Worm (Caenorhabditis elegans): Measurements from ENCODE around the gene R09A8.9.
A peak's percentile ranks its signal among the peaks of the same experiment; 100 is the strongest.

Gene R09A8.9

ce11 chrX:12620310-12620709 is 16.6 kb downstream of the R09A8.9 start:
- TF ChIP-seq unc-62 (GFP tag; optimal IDR thresholded peaks at IDR 0.05 in 1 of 2) (peak in 1 of 2 experiments; percentile 91), unc-62 (tag; optimal IDR thresholded peaks at IDR 0.05) (no peak), gei-8 (GFP tag; optimal IDR thresholded peaks at IDR 0.05) (no peak), aha-1 (tag) (peak; percentile 85), hlh-30 (tag; optimal IDR thresholded peaks at IDR 0.05; ENCODE audit: insufficient read depth) (no peak)

- TF ChIP-seq fos-1 (tag; optimal IDR thresholded peaks at IDR 0.05) (no peak), unc-62 (GFP tag; optimal IDR thresholded peaks at IDR 0.05 in 1 of 2) (peak in 1 of 2 experiments; percentile 42), unc-62 (tag; optimal IDR thresholded peaks at IDR 0.05) (no peak), nhr-111 (GFP tag; optimal IDR thresholded peaks at IDR 0.05) (no peak), duxl-1 (tag; optimal IDR thresholded peaks at IDR 0.05; ENCODE audit: poor library complexity) (no peak), lin-15B (tag; optimal IDR thresholded peaks at IDR 0.05) (no peak), lin-38 (GFP tag; IDR thresholded peaks at IDR 0.05) (no peak), nhr-10 (tag; optimal IDR thresholded peaks at IDR 0.05) (peak; percentile 27), mep-1 (tag; optimal IDR thresholded peaks at IDR 0.05) (peak; percentile 20), unc-39 (tag; optimal IDR thresholded peaks at IDR 0.05) (no peak), D1046.2 (GFP tag; IDR thresholded peaks at IDR 0.05) (0 out of 2 replicates have a peak, but pooled peaks have one; percentile 17), mdl-1 (tag; optimal IDR thresholded peaks at IDR 0.05) (peak in 1 of 2 experiments; percentile 69), T20F7.1 (GFP tag; optimal IDR thresholded peaks at IDR 0.05) (peak; percentile 24), ztf-7 (tag; optimal IDR thresholded peaks at IDR 0.05) (no peak), mxl-2 (GFP tag; conservative IDR thresholded peaks at IDR 0.05) (peak; percentile 54; the same call in 1 of the 2 replicates), lin-1 (GFP tag; IDR thresholded peaks at IDR 0.05) (0 out of 2 replicates have a peak, but pooled peaks have one; percentile 22), dmd-6 (GFP tag; IDR thresholded peaks at IDR 0.05) (peak; percentile 85), mxl-3 (GFP tag; optimal IDR thresholded peaks at IDR 0.05) (peak; percentile 50), pqm-1 (tag; optimal IDR thresholded peaks at IDR 0.05) (peak; percentile 85), dve-1 (tag; optimal IDR thresholded peaks at IDR 0.05; ENCODE audit: insufficient read depth) (peak; percentile 82), php-3 (GFP tag; IDR thresholded peaks at IDR 0.05) (peak; percentile 36; the same call in 1 of the 2 replicates), nhr-77 (tag; optimal IDR thresholded peaks at IDR 0.05) (peak; percentile 70), madf-9 (GFP tag; conservative IDR thresholded peaks at IDR 0.05) (no peak), ZK337.2 (GFP tag; IDR thresholded peaks at IDR 0.05) (no peak), hlh-11 (tag; optimal IDR thresholded peaks at IDR 0.05) (peak; percentile 81), mes-2 (tag; optimal IDR thresholded peaks at IDR 0.05; ENCODE audit: poor library complexity, severe bottlenecking) (peak; percentile 17), hlh-30 (tag; optimal IDR thresholded peaks at IDR 0.05; ENCODE audit: insufficient read depth) (peak; percentile 56), daf-16 (GFP tag; optimal IDR thresholded peaks at IDR 0.05) (peak in 1 of 2 experiments; percentile 23), daf-16 (tag; optimal IDR thresholded peaks at IDR 0.05) (peak; percentile 93), nhr-28 (tag; optimal IDR thresholded peaks at IDR 0.05) (peak; percentile 85), zip-2 (tag; optimal IDR thresholded peaks at IDR 0.05) (peak; percentile 15), madf-5 (GFP tag; IDR thresholded peaks at IDR 0.05) (no peak), ceh-20 (GFP tag; IDR thresholded peaks at IDR 0.05) (peak; percentile 34; the same call in 1 of the 2 replicates), tra-1 (GFP tag; IDR thresholded peaks at IDR 0.05) (0 out of 2 replicates have a peak, but pooled peaks have one; percentile 51)
These were observed 24.1 kb downstream of the R09A8.9 start for ce11 chrX:12627797-12628196.

ce11 chrX:12629257-12629656 is 25.5 kb downstream of the R09A8.9 start:
- TF ChIP-seq set-16 (GFP tag; IDR thresholded peaks at IDR 0.05): peak; percentile 61
- peak; percentile 4 for TF ChIP-seq mxl-3 (GFP tag; optimal IDR thresholded peaks at IDR 0.05)
- no peak for TF ChIP-seq dpl-1 (GFP tag; optimal IDR thresholded peaks at IDR 0.05)
- no peak for TF ChIP-seq nhr-237 (tag; optimal IDR thresholded peaks at IDR 0.05)
- peak; percentile 22 for TF ChIP-seq rbr-2 (tag; optimal IDR thresholded peaks at IDR 0.05)
- peak; percentile 8; the same call in 1 of the 2 replicates for TF ChIP-seq dmd-6 (GFP tag; IDR thresholded peaks at IDR 0.05)
- TF ChIP-seq lin-1 (GFP tag; IDR thresholded peaks at IDR 0.05): 0 out of 2 replicates have a peak, but pooled peaks have one; percentile 19
- TF ChIP-seq fkh-10 (GFP tag; optimal IDR thresholded peaks at IDR 0.05): peak; percentile 74
- TF ChIP-seq snpc-1.2 (GFP tag; IDR thresholded peaks at IDR 0.05): no peak
- peak; percentile 18 for TF ChIP-seq hlh-11 (tag; optimal IDR thresholded peaks at IDR 0.05)
- no peak for TF ChIP-seq nhr-11 (tag; optimal IDR thresholded peaks at IDR 0.05)
- peak; percentile 77 for TF ChIP-seq hlh-30 (tag; optimal IDR thresholded peaks at IDR 0.05; ENCODE audit: insufficient read depth)
- TF ChIP-seq egl-43 (GFP tag; IDR thresholded peaks at IDR 0.05): peak; percentile 54; the same call in 1 of the 2 replicates
- no peak for TF ChIP-seq nhr-10 (tag; optimal IDR thresholded peaks at IDR 0.05)
- TF ChIP-seq mdl-1 (tag; optimal IDR thresholded peaks at IDR 0.05): peak; percentile 63 to 84
- TF ChIP-seq Y105C5A.15 (GFP tag; IDR thresholded peaks at IDR 0.05): no peak
- TF ChIP-seq mep-1 (tag; optimal IDR thresholded peaks at IDR 0.05): peak; percentile 33
- no peak for TF ChIP-seq nhr-77 (tag; optimal IDR thresholded peaks at IDR 0.05)
- peak; percentile 71 for TF ChIP-seq hmg-1.1 (GFP tag; IDR thresholded peaks at IDR 0.05)
- no peak for TF ChIP-seq mdt-29 (GFP tag; IDR thresholded peaks at IDR 0.05)
- TF ChIP-seq aha-1 (tag): peak; percentile 87
